Worm (Caenorhabditis elegans): ENCODE measurements around the gene vit-1.

DNA sequence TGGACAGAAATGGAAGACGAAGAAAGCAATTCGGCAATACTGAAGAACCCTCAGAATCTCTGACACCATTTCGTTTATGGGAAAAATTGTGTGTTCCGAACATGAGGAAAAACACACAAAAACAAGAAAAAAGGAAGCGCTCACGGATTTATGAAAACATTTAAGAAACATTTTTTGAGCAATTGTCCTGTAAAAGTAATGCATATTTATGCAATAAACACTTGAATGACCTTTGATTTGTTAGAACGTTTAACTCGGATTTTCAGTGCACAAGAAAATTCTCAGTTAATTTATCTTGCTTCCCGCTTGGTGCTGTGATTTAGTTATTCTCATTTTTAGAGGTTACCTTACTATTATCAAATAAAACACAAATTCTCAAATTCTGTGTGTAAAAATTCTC, 23.8 kb upstream of the vit-1 start:
- TF ChIP-seq ceh-36 (tag; optimal IDR thresholded peaks at IDR 0.05) (no peak), ama-1 (optimal IDR thresholded peaks at IDR 0.05) (no peak), F13C5.2 (tag; optimal IDR thresholded peaks at IDR 0.05) (no peak), B0310.2 (tag; optimal IDR thresholded peaks at IDR 0.05) (no peak), ceh-13 (GFP tag; optimal IDR thresholded peaks at IDR 0.05) (no peak), scrt-1 (GFP tag; IDR thresholded peaks at IDR 0.05) (no peak)

Measured in whole organism, early embryonic.